Worm (Caenorhabditis elegans) whole organism, mixed stage, embryonic: Measurements from ENCODE around the gene H35B03.1.

Experiments used
- M03D4.4 ChIP-seq: sonication (generic microtip); optimal IDR thresholded peaks from 2 replicates; lab custom pipeline; 2017; ENCODE audit warnings: mild to moderate bottlenecking, missing genetic modification characterization, missing compliant biosample characterization
- bed-3 ChIP-seq: fragments of 200-800 bp; sonication (Bioruptor generic); optimal IDR thresholded peaks from 3 replicates; lab custom pipeline; 2018; ENCODE audit warnings: mild to moderate bottlenecking, missing genetic modification characterization, moderate library complexity, missing compliant biosample characterization
- blmp-1 ChIP-seq: fragments of 150-350 bp; optimal IDR thresholded peaks from 2 replicates; lab custom pipeline; 2014; ENCODE audit warnings: missing biosample characterization, missing genetic modification characterization
- ceh-39 ChIP-seq: fragments of 150-350 bp; optimal IDR thresholded peaks from 2 replicates; lab custom pipeline; 2014; ENCODE audit warnings: missing biosample characterization, missing genetic modification characterization
- ceh-43 ChIP-seq: fragments of 200-800 bp; sonication (Bioruptor generic); optimal IDR thresholded peaks from 2 replicates; lab custom pipeline; 2018; ENCODE audit warnings: mild to moderate bottlenecking, missing genetic modification characterization, moderate library complexity, missing compliant biosample characterization
- ceh-83 ChIP-seq: fragments of 200-800 bp; sonication (Bioruptor generic); optimal IDR thresholded peaks from 2 replicates; lab custom pipeline; 2018; ENCODE audit warnings: mild to moderate bottlenecking, missing genetic modification characterization, missing compliant biosample characterization
- ces-1 ChIP-seq: fragments of 150-350 bp; optimal IDR thresholded peaks from 2 replicates; lab custom pipeline; 2014; ENCODE audit warnings: missing biosample characterization, missing genetic modification reagents, missing genetic modification characterization
- cnd-1 ChIP-seq: fragments of 200-800 bp; sonication (Bioruptor generic); optimal IDR thresholded peaks from 2 replicates; lab custom pipeline; 2018; ENCODE audit warnings: mild to moderate bottlenecking, missing genetic modification characterization, missing compliant biosample characterization
- drap-1 ChIP-seq: fragments of 200-800 bp; sonication (Bioruptor generic); optimal IDR thresholded peaks from 3 replicates; lab custom pipeline; 2018; ENCODE audit warnings: mild to moderate bottlenecking, missing genetic modification characterization, missing compliant biosample characterization
- elt-1 ChIP-seq: sonication (generic microtip); optimal IDR thresholded peaks from 2 replicates; lab custom pipeline; 2017; ENCODE audit warnings: missing genetic modification characterization, mild to moderate bottlenecking, missing compliant biosample characterization, antibody characterized with exemption, moderate library complexity, borderline replicate concordance; ENCODE audit not compliant: insufficient read depth
- elt-3 ChIP-seq: fragments of 150-350 bp; optimal IDR thresholded peaks from 2 replicates; lab custom pipeline; 2014; ENCODE audit warnings: missing biosample characterization, missing genetic modification characterization
- ham-2 ChIP-seq: fragments of 200-800 bp; sonication (Bioruptor generic); optimal IDR thresholded peaks from 2 replicates; lab custom pipeline; 2018; ENCODE audit warnings: mild to moderate bottlenecking, missing genetic modification characterization, missing compliant biosample characterization
- hlh-1 ChIP-seq: fragments of 150-350 bp; optimal IDR thresholded peaks from 2 replicates; lab custom pipeline; 2014; ENCODE audit warnings: missing biosample characterization, missing genetic modification reagents, missing genetic modification characterization
- lin-13 ChIP-seq: fragments of 150-350 bp; optimal IDR thresholded peaks from 2 replicates; lab custom pipeline; 2014; ENCODE audit warnings: missing biosample characterization, missing genetic modification characterization
- lin-32 ChIP-seq: fragments of 200-800 bp; sonication (Bioruptor generic); optimal IDR thresholded peaks from 2 replicates; lab custom pipeline; 2018; ENCODE audit warnings: mild to moderate bottlenecking, missing genetic modification characterization, missing compliant biosample characterization
- lsy-2 ChIP-seq: fragments of 150-350 bp; optimal IDR thresholded peaks from 2 replicates; lab custom pipeline; 2014; ENCODE audit warnings: missing biosample characterization, missing genetic modification characterization
- mab-5 ChIP-seq: fragments of 150-350 bp; optimal IDR thresholded peaks from 2 replicates; lab custom pipeline; 2014; ENCODE audit warnings: missing biosample characterization, missing genetic modification characterization
- mls-2 ChIP-seq: sonication (generic microtip); optimal IDR thresholded peaks from 2 replicates; lab custom pipeline; 2016; ENCODE audit warnings: mild to moderate bottlenecking, missing genetic modification characterization, moderate library complexity, missing compliant biosample characterization
- nhr-12 ChIP-seq: fragments of 150-350 bp; optimal IDR thresholded peaks from 2 replicates; lab custom pipeline; 2014; ENCODE audit warnings: missing biosample characterization, missing genetic modification characterization
- nhr-2 ChIP-seq: fragments of 150-350 bp; optimal IDR thresholded peaks from 2 replicates; lab custom pipeline; 2014; ENCODE audit warnings: missing biosample characterization, missing genetic modification characterization
- nhr-237 ChIP-seq: fragments of 150-350 bp; optimal IDR thresholded peaks from 2 replicates; lab custom pipeline; 2014; ENCODE audit warnings: missing biosample characterization, missing genetic modification characterization
- nhr-28 ChIP-seq: fragments of 150-350 bp; optimal IDR thresholded peaks from 2 replicates; lab custom pipeline; 2014; ENCODE audit warnings: missing biosample characterization, missing genetic modification characterization
- nhr-76 ChIP-seq: sonication (generic microtip); optimal IDR thresholded peaks from 2 replicates; lab custom pipeline; 2017; ENCODE audit warnings: missing biosample characterization, missing genetic modification characterization
- sem-2 ChIP-seq: fragments of 200-800 bp; sonication (Bioruptor generic); optimal IDR thresholded peaks from 2 replicates; lab custom pipeline; 2018; ENCODE audit warnings: mild to moderate bottlenecking, missing genetic modification characterization, missing compliant biosample characterization
- snpc-4 ChIP-seq: fragments of 150-350 bp; optimal IDR thresholded peaks from 2 replicates; lab custom pipeline; 2014; ENCODE audit warnings: missing biosample characterization, missing genetic modification characterization
- sptf-1 ChIP-seq: sonication (generic microtip); optimal IDR thresholded peaks from 2 replicates; lab custom pipeline; 2017; ENCODE audit warnings: mild to moderate bottlenecking, missing genetic modification characterization, moderate library complexity, missing compliant biosample characterization
- tbx-8 ChIP-seq: fragments of 200-800 bp; sonication (Bioruptor generic); optimal IDR thresholded peaks from 2 replicates; lab custom pipeline; 2018; ENCODE audit warnings: mild to moderate bottlenecking, missing genetic modification characterization, moderate library complexity, missing compliant biosample characterization
- unc-120 ChIP-seq: sonication (generic microtip); optimal IDR thresholded peaks from 2 replicates; lab custom pipeline; 2017; ENCODE audit warnings: missing genetic modification characterization, missing compliant biosample characterization; ENCODE audit not compliant: poor library complexity, severe bottlenecking
- unc-39 ChIP-seq: fragments of 150-350 bp; optimal IDR thresholded peaks from 2 replicates; lab custom pipeline; 2014; ENCODE audit warnings: missing biosample characterization, missing genetic modification characterization
- zip-8 ChIP-seq: fragments of 150-350 bp; optimal IDR thresholded peaks from 2 replicates; lab custom pipeline; 2014; ENCODE audit warnings: missing biosample characterization, missing genetic modification characterization
- ztf-11 ChIP-seq: fragments of 150-350 bp; optimal IDR thresholded peaks from 2 replicates; lab custom pipeline; 2014; ENCODE audit warnings: missing biosample characterization, missing genetic modification characterization

Gene H35B03.1

DNA sequence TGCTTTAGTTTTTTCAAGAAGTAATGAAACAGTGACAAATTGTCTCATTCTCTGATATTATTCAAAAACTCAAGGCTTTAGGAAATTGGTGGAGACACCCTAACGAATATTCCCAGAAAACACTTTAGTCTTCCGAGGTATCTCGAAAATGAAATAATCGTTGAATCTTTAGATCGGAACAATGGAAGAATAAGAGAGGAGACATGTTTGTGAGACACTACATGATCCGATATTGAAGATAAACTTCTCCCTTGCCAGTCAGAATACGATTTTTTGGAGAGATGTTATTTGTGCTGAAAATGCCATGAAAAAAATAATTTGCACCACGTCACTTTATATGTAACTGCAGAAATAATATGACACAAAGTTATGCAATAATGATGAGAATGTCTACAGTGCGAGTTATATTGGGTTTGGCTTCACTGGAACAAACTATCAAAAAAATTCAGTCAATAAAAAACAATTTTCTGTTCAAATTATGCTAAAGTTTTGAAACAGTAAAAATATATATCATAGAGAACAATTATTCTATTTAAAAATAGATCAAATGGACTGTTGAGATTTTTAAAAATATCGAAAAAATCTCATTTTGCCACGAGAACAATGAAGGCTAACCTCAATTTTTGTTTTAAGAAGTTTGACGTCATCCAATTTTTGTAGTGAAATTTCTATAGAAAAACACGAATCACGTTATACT is 36.0 kb downstream of the H35B03.1 start:
- no peak for TF ChIP-seq nhr-76
- TF ChIP-seq mab-5 (tag; lab: Kevin White, UChicago): no peak
- no peak for TF ChIP-seq nhr-2 (tag; lab: Kevin White, UChicago)
- TF ChIP-seq cnd-1: no peak
- TF ChIP-seq elt-1 (tag; lab: Kevin White, UChicago): peak; percentile 85

- TF ChIP-seq ceh-39 (tag; lab: Kevin White, UChicago) (no peak), snpc-4 (no peak)
These were observed 37.4 kb downstream of the H35B03.1 start for ce11 chrIV:5762770-5763169.

DNA sequence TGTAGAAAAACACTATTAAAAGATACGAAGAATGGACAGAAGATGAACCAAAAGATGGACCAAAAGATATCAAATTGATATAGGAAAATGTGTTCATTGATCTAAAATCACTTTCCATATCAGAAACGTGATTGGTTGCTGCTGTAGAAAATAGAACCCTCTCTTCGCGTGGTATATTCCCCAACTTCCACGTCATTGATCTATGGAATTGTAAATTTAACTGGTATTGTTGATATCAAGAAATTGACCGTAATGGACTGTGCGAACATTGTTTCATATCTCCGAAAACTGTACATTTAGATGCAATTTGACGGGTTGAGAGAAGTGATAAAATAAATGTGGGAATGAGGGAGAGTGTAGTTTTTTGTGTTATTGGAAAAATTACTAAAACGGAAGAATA is 39.0 kb downstream of the H35B03.1 start:
- no peak for TF ChIP-seq unc-39
- no peak for TF ChIP-seq nhr-28 (tag; lab: Kevin White, UChicago)
- no peak for TF ChIP-seq unc-120
- TF ChIP-seq elt-1 (tag; lab: Kevin White, UChicago): no peak
- TF ChIP-seq ham-2 (GFP tag; lab: Kevin White, UChicago): no peak
- no peak for TF ChIP-seq bed-3
- TF ChIP-seq nhr-2 (tag; lab: Kevin White, UChicago): no peak
- TF ChIP-seq nhr-12 (tag; lab: Kevin White, UChicago): no peak
- no peak for TF ChIP-seq lsy-2 (tag; lab: Kevin White, UChicago)
- TF ChIP-seq M03D4.4 (tag; lab: Kevin White, UChicago): no peak
- no peak for TF ChIP-seq ces-1 (GFP tag; lab: Kevin White, UChicago)
- TF ChIP-seq snpc-4: no peak
- TF ChIP-seq lin-32: no peak
- TF ChIP-seq mls-2 (tag; lab: Kevin White, UChicago): no peak
- no peak for TF ChIP-seq blmp-1 (tag; lab: Kevin White, UChicago)

- TF ChIP-seq unc-120 (no peak), bed-3 (no peak), blmp-1 (tag; lab: Kevin White, UChicago) (no peak), nhr-2 (tag; lab: Kevin White, UChicago) (no peak), drap-1 (GFP tag; lab: Kevin White, UChicago) (no peak), lin-32 (no peak), sem-2 (GFP tag; lab: Kevin White, UChicago) (no peak), elt-3 (tag; lab: Kevin White, UChicago) (no peak), tbx-8 (GFP tag; lab: Kevin White, UChicago) (no peak), nhr-12 (tag; lab: Kevin White, UChicago) (no peak), zip-8 (tag; lab: Kevin White, UChicago) (no peak), M03D4.4 (tag; lab: Kevin White, UChicago) (no peak), nhr-237 (tag; lab: Kevin White, UChicago) (no peak), ceh-83 (no peak), hlh-1 (tag; lab: Kevin White, UChicago) (no peak), mab-5 (tag; lab: Kevin White, UChicago) (no peak), nhr-28 (tag; lab: Kevin White, UChicago) (no peak), ceh-43 (GFP tag; lab: Kevin White, UChicago) (no peak), ceh-39 (tag; lab: Kevin White, UChicago) (no peak)
These were observed 40.3 kb downstream of the H35B03.1 start for ce11 chrIV:5765652-5766051.

- TF ChIP-seq elt-1 (tag; lab: Kevin White, UChicago) (peak; percentile 49), unc-120 (no peak)
These were observed 41.4 kb downstream of the H35B03.1 start for ce11 chrIV:5766804-5767203.

DNA sequence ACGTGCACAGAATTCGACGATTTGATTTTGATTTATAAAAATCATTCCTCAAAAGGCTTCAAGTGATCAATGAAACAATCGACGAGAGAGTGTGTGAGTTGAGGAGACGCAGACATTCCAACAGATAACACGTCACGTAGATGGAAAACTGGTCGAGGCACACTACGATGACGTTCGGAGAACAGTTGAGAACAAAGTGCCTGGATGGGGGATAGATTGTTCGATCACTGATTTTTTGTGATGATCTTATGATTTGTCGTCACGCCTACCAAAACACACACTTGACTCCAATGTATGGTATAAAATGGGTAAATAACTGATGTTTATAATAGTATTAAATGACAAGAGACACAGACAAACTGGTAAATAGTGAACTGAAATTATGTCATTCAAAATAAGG is 52.9 kb downstream of the H35B03.1 start:
- TF ChIP-seq nhr-76 (no peak), nhr-2 (tag; lab: Kevin White, UChicago) (no peak), unc-39 (no peak), bed-3 (no peak), ztf-11 (tag; lab: Kevin White, UChicago) (no peak), elt-1 (tag; lab: Kevin White, UChicago) (no peak), ham-2 (GFP tag; lab: Kevin White, UChicago) (no peak), lin-13 (no peak), snpc-4 (no peak), sem-2 (GFP tag; lab: Kevin White, UChicago) (no peak), ceh-43 (GFP tag; lab: Kevin White, UChicago) (no peak), unc-120 (no peak), sptf-1 (tag; lab: Kevin White, UChicago) (no peak)
